Fruit fly (Drosophila melanogaster): Measurements from ENCODE around the gene Pex12.

The Pex12 gene

dm6 chr2L:850727-851257 is 35.0 kb downstream of the Pex12 start, which contains the start of gene drongo (continued):
- no peak for TF ChIP-seq TFAM (GFP tag; optimal IDR thresholded peaks at IDR 0.05)
- TF ChIP-seq CG9609 (GFP tag; optimal IDR thresholded peaks at IDR 0.05): peak; percentile 2
- TF ChIP-seq Deaf1 (tag; optimal IDR thresholded peaks at IDR 0.05): peak; percentile 82
- peak; percentile 61 for TF ChIP-seq Hand (GFP tag; optimal IDR thresholded peaks at IDR 0.05)
- TF ChIP-seq trem (tag; optimal IDR thresholded peaks at IDR 0.05): peak; percentile 64
- TF ChIP-seq Neu2 (GFP tag; optimal IDR thresholded peaks at IDR 0.05; ENCODE audit: borderline replicate concordance): no peak
- no peak for TF ChIP-seq Taf1 (GFP tag; IDR thresholded peaks at IDR 0.05)
- peak; percentile 97 for TF ChIP-seq E2f2 (GFP tag; IDR thresholded peaks at IDR 0.05)
- peak; percentile 69 for TF ChIP-seq CrebB (tag; optimal IDR thresholded peaks at IDR 0.05)
- TF ChIP-seq BtbVII (GFP tag; optimal IDR thresholded peaks at IDR 0.05): no peak
- TF ChIP-seq CG13424 (tag; optimal IDR thresholded peaks at IDR 0.05): peak; percentile 13
- TF ChIP-seq bab2 (GFP tag; optimal IDR thresholded peaks at IDR 0.05): peak; percentile 27
- TF ChIP-seq scrt (GFP tag; optimal IDR thresholded peaks at IDR 0.05): peak; percentile 45
- peak; percentile 48 for TF ChIP-seq CG13296 (GFP tag; optimal IDR thresholded peaks at IDR 0.05)
- TF ChIP-seq slbo (GFP tag; IDR thresholded peaks at IDR 0.05): peak; percentile 33
- TF ChIP-seq Rfx (GFP tag; IDR thresholded peaks at IDR 0.05): peak; percentile 64
- TF ChIP-seq Bdp1 (GFP tag; optimal IDR thresholded peaks at IDR 0.05): no peak
- peak; percentile 20 for TF ChIP-seq CG4328 (GFP tag; optimal IDR thresholded peaks at IDR 0.05)
- peak; percentile 61 for TF ChIP-seq Sry-δ (GFP tag; optimal IDR thresholded peaks at IDR 0.05)
- peak; percentile 64 for TF ChIP-seq mirr (GFP tag; optimal IDR thresholded peaks at IDR 0.05)
- peak; percentile 67 for TF ChIP-seq CHES-1-like (GFP tag; optimal IDR thresholded peaks at IDR 0.05)
- peak; percentile 50; the same call in 1 of the 3 replicates for TF ChIP-seq CG16813 (GFP tag; IDR thresholded peaks at IDR 0.05; ENCODE audit: partially characterized antibody)
- peak; percentile 38 for TF ChIP-seq Dad (GFP tag; optimal IDR thresholded peaks at IDR 0.05)
- peak; percentile 32; the same call in 1 of the 2 replicates for TF ChIP-seq CG9932 (GFP tag; IDR thresholded peaks at IDR 0.05)
- peak; percentile 80 for TF ChIP-seq cg (GFP tag; optimal IDR thresholded peaks at IDR 0.05)
- TF ChIP-seq CG12769 (tag; optimal IDR thresholded peaks at IDR 0.05): peak; percentile 69
- TF ChIP-seq CG9727 (GFP tag; optimal IDR thresholded peaks at IDR 0.05): no peak
- TF ChIP-seq Aef1 (GFP tag; IDR thresholded peaks at IDR 0.05): peak; percentile 54; the same call in 2 of the 3 replicates
- TF ChIP-seq GATAe (GFP tag; conservative IDR thresholded peaks at IDR 0.05): no peak
- peak; percentile 45 for TF ChIP-seq Xbp1 (GFP tag; optimal IDR thresholded peaks at IDR 0.05)
- TF ChIP-seq CG32772 (GFP tag; IDR thresholded peaks at IDR 0.05): no peak
- no peak for TF ChIP-seq slp2 (GFP tag; optimal IDR thresholded peaks at IDR 0.05)
- TF ChIP-seq Ets97D (GFP tag; optimal IDR thresholded peaks at IDR 0.05): peak; percentile 66
- peak; percentile 41 for TF ChIP-seq CG3281 (GFP tag; optimal IDR thresholded peaks at IDR 0.05)
- TF ChIP-seq Fer1 (GFP tag; optimal IDR thresholded peaks at IDR 0.05): peak; percentile 54
- peak; percentile 49 for TF ChIP-seq unc-4 (GFP tag; IDR thresholded peaks at IDR 0.05; ENCODE audit: partially characterized antibody)
- peak; percentile 97 for TF ChIP-seq Jarid2 (GFP tag; optimal IDR thresholded peaks at IDR 0.05)
- peak; percentile 75 for TF ChIP-seq Opbp (GFP tag; IDR thresholded peaks at IDR 0.05; ENCODE audit: partially characterized antibody)
- TF ChIP-seq Hsf (GFP tag; optimal IDR thresholded peaks at IDR 0.05): peak; percentile 27
- TF ChIP-seq CG2889 (GFP tag; IDR thresholded peaks at IDR 0.05): no peak
- peak; percentile 45; the same call in 1 of the 4 replicates for TF ChIP-seq Dll (GFP tag; IDR thresholded peaks at IDR 0.05; ENCODE audit: partially characterized antibody)
- TF ChIP-seq vfl (GFP tag; optimal IDR thresholded peaks at IDR 0.05): peak; percentile 57
- TF ChIP-seq ash1 (GFP tag; optimal IDR thresholded peaks at IDR 0.05): peak; percentile 37
- TF ChIP-seq NfI (GFP tag; optimal IDR thresholded peaks at IDR 0.05): peak; percentile 34
- peak; percentile 50 for TF ChIP-seq p53 (GFP tag; optimal IDR thresholded peaks at IDR 0.05)
- peak; percentile 38 for TF ChIP-seq CG12071 (GFP tag; optimal IDR thresholded peaks at IDR 0.05)
- peak; percentile 87 for TF ChIP-seq Lhr (GFP tag; optimal IDR thresholded peaks at IDR 0.05)
- TF ChIP-seq Gug (GFP tag; IDR thresholded peaks at IDR 0.05): peak; percentile 18; the same call in 1 of the 4 replicates
- peak; percentile 51 for TF ChIP-seq CG10267 (tag; optimal IDR thresholded peaks at IDR 0.05)
- TF ChIP-seq Fer3 (tag; optimal IDR thresholded peaks at IDR 0.05): peak; percentile 23
